Worm (Caenorhabditis elegans): ENCODE measurements around the gene T28D9.4.

DNA sequence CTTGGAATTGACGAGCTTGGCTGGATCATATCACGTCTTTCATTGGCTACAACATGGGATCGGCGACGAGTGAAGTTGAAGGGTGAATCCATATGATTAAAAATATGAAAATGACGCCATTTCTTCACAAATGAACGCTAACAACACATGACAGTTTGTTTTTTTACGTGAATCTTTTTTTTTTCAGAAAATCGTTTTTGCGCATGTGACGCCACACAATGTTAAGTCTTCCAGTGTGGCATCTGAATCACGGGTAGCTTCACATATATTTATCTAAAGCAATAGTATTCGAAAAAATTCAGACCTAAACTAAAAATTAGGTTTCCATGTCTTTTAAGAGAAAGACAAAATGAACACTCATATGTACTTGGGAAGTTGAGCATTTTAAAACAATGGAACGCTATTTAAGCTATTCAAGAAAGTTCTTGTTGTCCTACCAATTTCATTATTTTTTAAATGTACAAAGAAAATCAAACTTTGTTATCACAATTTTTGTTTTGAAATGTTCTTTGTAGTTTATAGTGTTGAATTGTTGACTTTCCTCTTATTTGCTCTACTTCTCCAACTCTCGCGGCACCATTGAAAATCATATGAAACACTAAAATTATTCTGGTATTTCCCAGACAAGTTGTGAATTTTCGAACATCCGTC, 8.2 kb downstream of the T28D9.4 start, which contains the start of the genes lido-16 and plpp-1.2:
- no peak for TF ChIP-seq him-1 (tag; optimal IDR thresholded peaks at IDR 0.05)
- no peak for TF ChIP-seq dao-5 (tag; optimal IDR thresholded peaks at IDR 0.05)
